Fruit fly (Drosophila melanogaster) whole organism, embryonic: Measurements from ENCODE around the gene alphaTub67C.

ENCODE experiments used
- Ada2b ChIP-seq: fragments of 200-800 bp; sonication (Bioruptor generic); IDR thresholded peaks from 2 replicates; pipeline ENCODE4 v1.3.6; 2022; ENCODE audit warnings: missing biosample characterization, missing genetic modification characterization
- CG10209 ChIP-seq: fragments of 200-800 bp; sonication (Bioruptor generic); optimal IDR thresholded peaks from 3 replicates; lab custom pipeline; 2017; ENCODE audit warnings: missing biosample characterization, mild to moderate bottlenecking, missing genetic modification characterization, missing genetic modification reagents
- CG10321 ChIP-seq: fragments of 200-800 bp; sonication (Bioruptor generic); IDR thresholded peaks from 2 replicates; pipeline ENCODE4 v1.3.6; 2022; ENCODE audit warnings: missing biosample characterization, missing genetic modification characterization
- CG10543 ChIP-seq: fragments of 200-800 bp; sonication (Bioruptor generic); optimal IDR thresholded peaks from 3 replicates; lab custom pipeline; 2017; ENCODE audit warnings: missing biosample characterization, mild to moderate bottlenecking, missing genetic modification characterization, moderate library complexity
- CG11247 ChIP-seq: fragments of 200-800 bp; sonication (Bioruptor generic); IDR thresholded peaks from 2 replicates; pipeline ENCODE4 v1.3.6; 2022; ENCODE audit warnings: missing biosample characterization, missing genetic modification characterization
- CG12219 ChIP-seq: fragments of 200-800 bp; sonication (Bioruptor generic); optimal IDR thresholded peaks from 3 replicates; lab custom pipeline; 2018; ENCODE audit warnings: missing biosample characterization, mild to moderate bottlenecking, missing genetic modification characterization
- CG13624 ChIP-seq: fragments of 200-800 bp; sonication (Bioruptor generic); optimal IDR thresholded peaks from 2 replicates; lab custom pipeline; 2016; ENCODE audit warnings: missing biosample characterization, missing genetic modification characterization
- CG15269 ChIP-seq: fragments of 200-800 bp; sonication (Bioruptor generic); optimal IDR thresholded peaks from 2 replicates; lab custom pipeline; 2018; ENCODE audit warnings: missing biosample characterization, mild to moderate bottlenecking, missing genetic modification characterization, moderate library complexity
- CG1647 ChIP-seq: fragments of 200-800 bp; sonication (Bioruptor generic); optimal IDR thresholded peaks from 3 replicates; lab custom pipeline; 2016; ENCODE audit warnings: missing biosample characterization, missing genetic modification characterization
- CG16815 ChIP-seq: fragments of 200-800 bp; sonication (Bioruptor generic); optimal IDR thresholded peaks from 3 replicates; lab custom pipeline; 2017; ENCODE audit warnings: missing biosample characterization, mild to moderate bottlenecking, missing genetic modification characterization
- CG17328 ChIP-seq: fragments of 200-800 bp; sonication (Bioruptor generic); IDR thresholded peaks from 2 replicates; pipeline ENCODE4 v1.3.6; 2022; ENCODE audit warnings: missing biosample characterization, missing genetic modification characterization
- CG17829 ChIP-seq: fragments of 200-800 bp; optimal IDR thresholded peaks from 2 replicates; lab custom pipeline; 2019; ENCODE audit warnings: missing biosample characterization, mild to moderate bottlenecking, missing genetic modification characterization, moderate library complexity
- CG30020 ChIP-seq: fragments of 200-800 bp; optimal IDR thresholded peaks from 2 replicates; lab custom pipeline; 2019; ENCODE audit warnings: missing biosample characterization, mild to moderate bottlenecking, missing genetic modification characterization, moderate library complexity
- CG4282 ChIP-seq: fragments of 200-800 bp; sonication (Bioruptor generic); optimal IDR thresholded peaks from 2 replicates; lab custom pipeline; 2016; ENCODE audit warnings: missing biosample characterization, missing genetic modification characterization
- CG5953 ChIP-seq: fragments of 200-800 bp; sonication (Bioruptor generic); IDR thresholded peaks from 2 replicates; pipeline ENCODE4 v1.3.6; 2022; ENCODE audit warnings: missing biosample characterization, missing genetic modification characterization
- CG6683 ChIP-seq: fragments of 200-800 bp; sonication (Bioruptor generic); optimal IDR thresholded peaks from 2 replicates; lab custom pipeline; 2017; ENCODE audit warnings: missing biosample characterization, mild to moderate bottlenecking, missing genetic modification characterization, missing genetic modification reagents
- CG6791 ChIP-seq: fragments of 200-800 bp; sonication (Bioruptor generic); IDR thresholded peaks from 3 replicates; pipeline ENCODE4 v1.3.6; 2022; ENCODE audit warnings: missing biosample characterization, missing genetic modification characterization; ENCODE audit not compliant: partially characterized antibody
- CG8281 ChIP-seq: fragments of 200-800 bp; sonication (Bioruptor generic); optimal IDR thresholded peaks from 2 replicates; lab custom pipeline; 2018; ENCODE audit warnings: missing biosample characterization, mild to moderate bottlenecking, missing genetic modification characterization, moderate library complexity
- Chrac-16 ChIP-seq: fragments of 200-800 bp; sonication (Bioruptor generic); optimal IDR thresholded peaks from 3 replicates; lab custom pipeline; 2016; ENCODE audit warnings: missing biosample characterization, missing genetic modification characterization
- Dfd ChIP-seq, 2 experiments: fragments of >200 bp; optimal IDR thresholded peaks; 2 replicates each; lab custom pipeline; 2017; ENCODE audit warnings: missing biosample characterization in 2 of 2, missing genetic modification characterization in 2 of 2
- E2f2 ChIP-seq: fragments of 200-800 bp; sonication (Bioruptor generic); IDR thresholded peaks from 2 replicates; pipeline ENCODE4 v1.3.6; 2022; ENCODE audit warnings: missing biosample characterization, missing genetic modification characterization
- Fer1 ChIP-seq: fragments of 200-800 bp; sonication (Bioruptor generic); optimal IDR thresholded peaks from 2 replicates; lab custom pipeline; 2017; ENCODE audit warnings: missing biosample characterization, mild to moderate bottlenecking, missing genetic modification characterization
- H2.0 ChIP-seq: fragments of 200-800 bp; sonication (Bioruptor generic); IDR thresholded peaks from 2 replicates; pipeline ENCODE4 v1.3.6; 2022; ENCODE audit warnings: missing biosample characterization, missing genetic modification characterization
- HHEX ChIP-seq: fragments of 200-800 bp; sonication (Bioruptor generic); optimal IDR thresholded peaks from 3 replicates; lab custom pipeline; 2017; ENCODE audit warnings: missing biosample characterization, mild to moderate bottlenecking, missing genetic modification characterization, missing genetic modification reagents
- Hr51 ChIP-seq, 2 experiments: fragments of 200-800 bp; sonication (Bioruptor generic); optimal IDR thresholded peaks; 2 replicates in 1 of 2; 3 replicates in 1 of 2; lab custom pipeline; 2016 to 2018; ENCODE audit warnings: missing biosample characterization in 2 of 2, missing genetic modification characterization in 2 of 2, mild to moderate bottlenecking in 1 of 2, moderate library complexity in 1 of 2
- Mes4 ChIP-seq: fragments of 200-800 bp; sonication (Bioruptor generic); optimal IDR thresholded peaks from 2 replicates; lab custom pipeline; 2016; ENCODE audit warnings: missing biosample characterization, missing genetic modification characterization
- Oaz ChIP-seq: fragments of 200-800 bp; sonication (Bioruptor generic); IDR thresholded peaks from 2 replicates; pipeline ENCODE4 v1.3.6; 2022; ENCODE audit warnings: missing biosample characterization, missing genetic modification characterization
- Poxn ChIP-seq: fragments of 200-800 bp; sonication (Bioruptor generic); IDR thresholded peaks from 2 replicates; pipeline ENCODE4 v1.3.6; 2022; ENCODE audit warnings: missing biosample characterization, missing genetic modification characterization
- Taf1 ChIP-seq: fragments of 200-800 bp; sonication (Bioruptor generic); IDR thresholded peaks from 2 replicates; pipeline ENCODE4 v1.3.6; 2022; ENCODE audit warnings: missing biosample characterization, missing genetic modification characterization
- YL-1 ChIP-seq: fragments of 200-800 bp; sonication (Bioruptor generic); optimal IDR thresholded peaks from 3 replicates; lab custom pipeline; 2017; ENCODE audit warnings: missing biosample characterization, mild to moderate bottlenecking, missing genetic modification characterization
- ab ChIP-seq: fragments of 200-800 bp; sonication (Bioruptor generic); optimal IDR thresholded peaks from 2 replicates; lab custom pipeline; 2016; ENCODE audit warnings: missing biosample characterization, missing genetic modification characterization
- cato ChIP-seq: fragments of 200-800 bp; sonication (Bioruptor generic); optimal IDR thresholded peaks from 2 replicates; lab custom pipeline; 2016; ENCODE audit warnings: missing biosample characterization, missing genetic modification characterization, borderline replicate concordance
- caup ChIP-seq: fragments of 200-800 bp; sonication (Bioruptor generic); optimal IDR thresholded peaks from 3 replicates; lab custom pipeline; 2017; ENCODE audit warnings: missing biosample characterization, mild to moderate bottlenecking, missing genetic modification characterization, moderate library complexity; ENCODE audit not compliant: severe bottlenecking
- cg ChIP-seq: fragments of 200-800 bp; sonication (Bioruptor generic); optimal IDR thresholded peaks from 3 replicates; lab custom pipeline; 2019; ENCODE audit warnings: missing biosample characterization, mild to moderate bottlenecking, missing genetic modification characterization, moderate library complexity
- croc ChIP-seq: fragments of 200-800 bp; sonication (Bioruptor generic); conservative IDR thresholded peaks from 3 replicates; pipeline ENCODE4 v1.3.6; 2022; ENCODE audit warnings: missing biosample characterization, missing genetic modification characterization
- da ChIP-seq: fragments of 200-800 bp; sonication (Bioruptor generic); optimal IDR thresholded peaks from 2 replicates; lab custom pipeline; 2016; ENCODE audit warnings: missing biosample characterization, missing genetic modification characterization
- dan ChIP-seq: fragments of 200-800 bp; sonication (Bioruptor generic); IDR thresholded peaks from 2 replicates; pipeline ENCODE4 v1.3.6; 2022; ENCODE audit warnings: missing biosample characterization, missing genetic modification characterization
- dimm ChIP-seq: fragments of 200-800 bp; sonication (Bioruptor generic); IDR thresholded peaks from 2 replicates; pipeline ENCODE4 v1.3.6; 2022; ENCODE audit warnings: missing biosample characterization, missing genetic modification characterization
- dmrt99B ChIP-seq: fragments of 200-800 bp; sonication (Bioruptor generic); optimal IDR thresholded peaks from 2 replicates; lab custom pipeline; 2018; ENCODE audit warnings: missing biosample characterization, mild to moderate bottlenecking, missing genetic modification characterization, moderate library complexity
- ems ChIP-seq: fragments of 200-800 bp; sonication (Bioruptor generic); optimal IDR thresholded peaks from 3 replicates; lab custom pipeline; 2016; ENCODE audit warnings: missing biosample characterization, missing genetic modification characterization
- jumu ChIP-seq: fragments of 200-800 bp; sonication (Bioruptor generic); optimal IDR thresholded peaks from 3 replicates; lab custom pipeline; 2016; ENCODE audit warnings: missing biosample characterization, missing genetic modification characterization
- kah ChIP-seq: fragments of 200-800 bp; sonication (Bioruptor generic); optimal IDR thresholded peaks from 2 replicates; lab custom pipeline; 2018; ENCODE audit warnings: missing biosample characterization, mild to moderate bottlenecking, missing genetic modification characterization
- maf-S ChIP-seq: fragments of 200-800 bp; sonication (Bioruptor generic); optimal IDR thresholded peaks from 2 replicates; lab custom pipeline; 2016; ENCODE audit warnings: missing biosample characterization, missing genetic modification characterization
- mam ChIP-seq: fragments of 200-800 bp; sonication (Bioruptor generic); optimal IDR thresholded peaks from 3 replicates; lab custom pipeline; 2016; ENCODE audit warnings: missing biosample characterization, missing genetic modification characterization
- nerfin-2 ChIP-seq: fragments of 200-800 bp; sonication (Bioruptor generic); IDR thresholded peaks from 2 replicates; pipeline ENCODE4 v1.3.6; 2022; ENCODE audit warnings: missing biosample characterization, missing genetic modification characterization; ENCODE audit not compliant: partially characterized antibody
- pho ChIP-seq: fragments of 200-800 bp; sonication (Bioruptor generic); optimal IDR thresholded peaks from 2 replicates; lab custom pipeline; 2016; ENCODE audit warnings: missing biosample characterization, missing genetic modification characterization
- ranshi ChIP-seq: fragments of 200-800 bp; sonication (Bioruptor generic); IDR thresholded peaks from 2 replicates; pipeline ENCODE4 v1.3.6; 2022; ENCODE audit warnings: missing biosample characterization, missing genetic modification characterization
- stc ChIP-seq: fragments of 200-800 bp; sonication (Bioruptor generic); IDR thresholded peaks from 2 replicates; pipeline ENCODE4 v1.3.6; 2022; ENCODE audit warnings: missing biosample characterization, missing genetic modification characterization
- trh ChIP-seq: fragments of 200-800 bp; sonication (Bioruptor generic); optimal IDR thresholded peaks from 2 replicates; lab custom pipeline; 2016; ENCODE audit warnings: missing biosample characterization, missing genetic modification characterization
- twi ChIP-seq: fragments of 200-800 bp; optimal IDR thresholded peaks from 2 replicates; lab custom pipeline; 2019; ENCODE audit warnings: missing biosample characterization, mild to moderate bottlenecking, missing genetic modification characterization, moderate library complexity
- yki ChIP-seq: fragments of >200 bp; optimal IDR thresholded peaks from 3 replicates; lab custom pipeline; 2018

alphaTub67C gene

DNA sequence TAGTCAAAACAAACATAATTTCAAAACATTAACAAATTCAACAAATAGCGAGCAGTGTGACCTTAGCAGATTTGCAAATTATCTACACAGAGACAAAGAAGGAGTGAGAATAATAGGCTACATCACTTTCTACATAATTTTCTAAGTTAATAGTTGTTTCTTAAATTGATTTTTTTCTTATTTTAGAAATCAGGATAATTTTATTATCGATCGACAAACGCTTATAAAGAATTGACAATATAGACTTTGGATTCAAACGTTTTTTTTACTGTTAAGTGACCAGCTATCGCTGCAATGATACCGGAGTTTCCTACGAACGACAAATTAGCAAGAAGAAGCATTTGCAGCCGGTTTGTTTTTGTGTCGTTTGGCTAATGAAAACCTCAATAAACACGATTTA, 42.0 kb downstream of the alphaTub67C start, which contains the start of the genes nbs and defl (continued):
- TF ChIP-seq Ada2b (GFP tag; lab: Robert Waterston, UW) = peak; percentile 62
- peak; percentile 70 for TF ChIP-seq Chrac-16 (GFP tag; lab: Kevin White, UChicago)
- peak; percentile 8 for TF ChIP-seq Mes4 (GFP tag; lab: Kevin White, UChicago)
- no peak for TF ChIP-seq caup (GFP tag; lab: Kevin White, UChicago)
- TF ChIP-seq ems = peak; percentile 75
- TF ChIP-seq Hr51 (GFP tag; optimal IDR thresholded peaks at IDR 0.05; lab: Kevin White, UChicago) = peak in 1 of 2 experiments; percentile 1
- TF ChIP-seq CG8281 (tag; lab: Kevin White, UChicago) = no peak
- no peak for TF ChIP-seq CG4282 (GFP tag; lab: Kevin White, UChicago)
- TF ChIP-seq Taf1 (GFP tag; lab: Robert Waterston, UW) = peak; percentile 46
- peak; percentile 31 for TF ChIP-seq CG1647 (GFP tag; lab: Kevin White, UChicago)
- TF ChIP-seq CG17829 (tag; lab: Kevin White, UChicago) = peak; percentile 73
- peak; percentile 80 for TF ChIP-seq pho (GFP tag; lab: Kevin White, UChicago)
- TF ChIP-seq CG11247 (GFP tag; lab: Robert Waterston, UW) = peak; percentile 71
- TF ChIP-seq jumu (GFP tag; lab: Kevin White, UChicago) = peak; percentile 63
- TF ChIP-seq da (GFP tag; lab: Kevin White, UChicago) = no peak
- TF ChIP-seq twi (tag; lab: Kevin White, UChicago) = peak; percentile 48
- TF ChIP-seq mam (GFP tag; lab: Kevin White, UChicago) = peak; percentile 88
- peak; percentile 45 for TF ChIP-seq CG16815 (GFP tag; lab: Kevin White, UChicago)
- peak; percentile 40 for TF ChIP-seq CG10209 (GFP tag; lab: Kevin White, UChicago)
- peak; percentile 67 for TF ChIP-seq Fer1 (GFP tag; lab: Kevin White, UChicago)
- TF ChIP-seq dan (GFP tag; lab: Robert Waterston, UW) = no peak
- TF ChIP-seq CG30020 (tag; lab: Kevin White, UChicago) = peak; percentile 62
- TF ChIP-seq CG6791 (GFP tag; lab: Robert Waterston, UW) = no peak
- TF ChIP-seq trh (GFP tag; lab: Kevin White, UChicago) = no peak
- TF ChIP-seq Oaz (GFP tag; lab: Robert Waterston, UW) = no peak
- 0 out of 2 replicates have a peak, but pooled peaks have one; percentile 16 for TF ChIP-seq Poxn (GFP tag; lab: Robert Waterston, UW)
- TF ChIP-seq YL-1 = no peak
- TF ChIP-seq dimm (GFP tag; lab: Robert Waterston, UW) = no peak
- no peak for TF ChIP-seq ab (GFP tag; lab: Kevin White, UChicago)
- peak; percentile 62; the same call in 1 of the 2 replicates for TF ChIP-seq stc (GFP tag; lab: Robert Waterston, UW)
- no peak for TF ChIP-seq CG10321
- TF ChIP-seq CG15269 (tag; lab: Kevin White, UChicago) = no peak
- TF ChIP-seq H2.0 = peak; percentile 51; the same call in 1 of the 2 replicates
- no peak for TF ChIP-seq kah
- TF ChIP-seq CG6683 (GFP tag; lab: Kevin White, UChicago) = no peak
- no peak for TF ChIP-seq CG12219 (GFP tag; lab: Kevin White, UChicago)
- 0 out of 2 replicates have a peak, but pooled peaks have one; percentile 14 for TF ChIP-seq CG17328 (GFP tag; lab: Robert Waterston, UW)
- peak; percentile 55 for TF ChIP-seq CG10543 (GFP tag; lab: Kevin White, UChicago)
- TF ChIP-seq croc (GFP tag; lab: Robert Waterston, UW) = peak; percentile 55
- no peak for TF ChIP-seq cg
- TF ChIP-seq Dfd (GFP tag; optimal IDR thresholded peaks at IDR 0.05; lab: Kevin White, UChicago) = no peak
- TF ChIP-seq yki (lab: Kevin White, UChicago) = no peak
- TF ChIP-seq HHEX (GFP tag; lab: Kevin White, UChicago) = peak; percentile 16
- TF ChIP-seq CG5953 (GFP tag; lab: Robert Waterston, UW) = no peak
- TF ChIP-seq CG13624 (GFP tag; lab: Kevin White, UChicago) = peak; percentile 75
- TF ChIP-seq nerfin-2 (GFP tag; lab: Robert Waterston, UW) = no peak
- TF ChIP-seq dmrt99B (tag; lab: Kevin White, UChicago) = no peak
- peak; percentile 32 for TF ChIP-seq maf-S (GFP tag; lab: Kevin White, UChicago)
- peak; percentile 47 for TF ChIP-seq cato
- TF ChIP-seq E2f2 (GFP tag; lab: Robert Waterston, UW) = peak; percentile 60
- TF ChIP-seq ranshi (GFP tag; lab: Robert Waterston, UW) = peak; percentile 71
